Worm (Caenorhabditis elegans) whole organism, L4/young adult: ENCODE results near the gene ndub-6.

Source experiments
- W03F9.2 ChIP-seq: fragments of 150-350 bp; optimal IDR thresholded peaks from 2 replicates; lab custom pipeline; 2014; ENCODE audit warnings: missing biosample characterization, missing genetic modification characterization
- dao-5 ChIP-seq: sonication (generic microtip); optimal IDR thresholded peaks from 2 replicates; lab custom pipeline; 2016; ENCODE audit warnings: missing genotype, missing genetic modification characterization, moderate library complexity, missing compliant biosample characterization
- him-1 ChIP-seq: sonication (generic microtip); optimal IDR thresholded peaks from 2 replicates; lab custom pipeline; 2016; ENCODE audit warnings: missing genotype, missing genetic modification reagents, missing genetic modification characterization, missing compliant biosample characterization

The ndub-6 gene

ce11 chrIV:11665010-11665409, 12.8 kb downstream of the ndub-6 start, which contains the start of gene ZK809.9:
Gene ZK809.9 (plus strand): TSS chrIV:11665310.
- TF ChIP-seq W03F9.2 (tag; lab: Kevin White, UChicago) (no peak), him-1 (tag; lab: Kevin White, UChicago) (no peak), dao-5 (tag; lab: Kevin White, UChicago) (no peak)

- no peak for TF ChIP-seq dao-5 (tag; lab: Kevin White, UChicago)
- TF ChIP-seq W03F9.2 (tag; lab: Kevin White, UChicago), result no peak
- TF ChIP-seq him-1 (tag; lab: Kevin White, UChicago), result no peak
These were observed 15.8 kb downstream of the ndub-6 start, which contains the start of gene atg-4.2 for ce11 chrIV:11668001-11668400. Gene atg-4.2 (plus strand): TSS chrIV:11668024.

- no peak for TF ChIP-seq him-1 (tag; lab: Kevin White, UChicago)
- no peak for TF ChIP-seq dao-5 (tag; lab: Kevin White, UChicago)
- no peak for TF ChIP-seq W03F9.2 (tag; lab: Kevin White, UChicago)
These were observed 21.3 kb downstream of the ndub-6 start, which contains the start of gene inx-8 for ce11 chrIV:11673543-11673942. Gene inx-8 (plus strand): TSS chrIV:11673843.

ce11 chrIV:11676054-11676453, 23.9 kb downstream of the ndub-6 start, which contains the start of gene inx-9:
Gene inx-9 (plus strand): TSS chrIV:11676354.
- TF ChIP-seq him-1 (tag; lab: Kevin White, UChicago) (no peak), dao-5 (tag; lab: Kevin White, UChicago) (no peak), W03F9.2 (tag; lab: Kevin White, UChicago) (no peak)

- TF ChIP-seq him-1 (tag; lab: Kevin White, UChicago) (no peak), dao-5 (tag; lab: Kevin White, UChicago) (no peak), W03F9.2 (tag; lab: Kevin White, UChicago) (no peak)
These were observed 29.7 kb downstream of the ndub-6 start, which contains the start of gene ZK792.4 for ce11 chrIV:11681905-11682304. Gene ZK792.4 (minus strand): TSS chrIV:11682005.

- TF ChIP-seq him-1 (tag; lab: Kevin White, UChicago), result no peak
- no peak for TF ChIP-seq dao-5 (tag; lab: Kevin White, UChicago)
- TF ChIP-seq W03F9.2 (tag; lab: Kevin White, UChicago), result no peak
These were observed 35.8 kb downstream of the ndub-6 start, which contains the start of gene ZK792.5 for ce11 chrIV:11688018-11688417. Gene ZK792.5 (minus strand): TSS chrIV:11688118.

ce11 chrIV:11690988-11691387, 38.8 kb downstream of the ndub-6 start, which contains the start of gene let-60:
Gene let-60 (minus strand): TSS chrIV:11691088.
- no peak for TF ChIP-seq him-1 (tag; lab: Kevin White, UChicago)
- no peak for TF ChIP-seq W03F9.2 (tag; lab: Kevin White, UChicago)
- TF ChIP-seq dao-5 (tag; lab: Kevin White, UChicago), result no peak

ce11 chrIV:11691524-11691923, 39.3 kb downstream of the ndub-6 start:
- TF ChIP-seq W03F9.2 (tag; lab: Kevin White, UChicago) (no peak), dao-5 (tag; lab: Kevin White, UChicago) (no peak), him-1 (tag; lab: Kevin White, UChicago) (no peak)

- TF ChIP-seq W03F9.2 (tag; lab: Kevin White, UChicago) (peak; percentile 38), him-1 (tag; lab: Kevin White, UChicago) (peak; percentile 52), dao-5 (tag; lab: Kevin White, UChicago) (peak; percentile 55)
These were observed 40.0 kb downstream of the ndub-6 start for ce11 chrIV:11692071-11692673.

- TF ChIP-seq him-1 (tag; lab: Kevin White, UChicago), result no peak
- TF ChIP-seq W03F9.2 (tag; lab: Kevin White, UChicago), result no peak
- no peak for TF ChIP-seq dao-5 (tag; lab: Kevin White, UChicago)
These were observed 41.3 kb downstream of the ndub-6 start, which contains the start of gene ZK792.12 for ce11 chrIV:11693493-11693892. Gene ZK792.12 (plus strand): TSS chrIV:11693793.

ce11 chrIV:11694143-11694542, 41.9 kb downstream of the ndub-6 start, which contains the start of gene ZK792.7:
Gene ZK792.7 (plus strand): TSS chrIV:11694443.
- TF ChIP-seq W03F9.2 (tag; lab: Kevin White, UChicago) (no peak), him-1 (tag; lab: Kevin White, UChicago) (no peak), dao-5 (tag; lab: Kevin White, UChicago) (no peak)

- peak; percentile 48 for TF ChIP-seq W03F9.2 (tag; lab: Kevin White, UChicago)
- no peak for TF ChIP-seq him-1 (tag; lab: Kevin White, UChicago)
- no peak for TF ChIP-seq dao-5 (tag; lab: Kevin White, UChicago)
These were observed 43.4 kb downstream of the ndub-6 start for ce11 chrIV:11695634-11696033.

- TF ChIP-seq him-1 (tag; lab: Kevin White, UChicago), result no peak
- no peak for TF ChIP-seq dao-5 (tag; lab: Kevin White, UChicago)
- TF ChIP-seq W03F9.2 (tag; lab: Kevin White, UChicago), result no peak
These were observed 45.3 kb downstream of the ndub-6 start for ce11 chrIV:11697514-11697913.
